Worm (Caenorhabditis elegans): Measurements from ENCODE around the gene bar-1.

The bar-1 gene

DNA sequence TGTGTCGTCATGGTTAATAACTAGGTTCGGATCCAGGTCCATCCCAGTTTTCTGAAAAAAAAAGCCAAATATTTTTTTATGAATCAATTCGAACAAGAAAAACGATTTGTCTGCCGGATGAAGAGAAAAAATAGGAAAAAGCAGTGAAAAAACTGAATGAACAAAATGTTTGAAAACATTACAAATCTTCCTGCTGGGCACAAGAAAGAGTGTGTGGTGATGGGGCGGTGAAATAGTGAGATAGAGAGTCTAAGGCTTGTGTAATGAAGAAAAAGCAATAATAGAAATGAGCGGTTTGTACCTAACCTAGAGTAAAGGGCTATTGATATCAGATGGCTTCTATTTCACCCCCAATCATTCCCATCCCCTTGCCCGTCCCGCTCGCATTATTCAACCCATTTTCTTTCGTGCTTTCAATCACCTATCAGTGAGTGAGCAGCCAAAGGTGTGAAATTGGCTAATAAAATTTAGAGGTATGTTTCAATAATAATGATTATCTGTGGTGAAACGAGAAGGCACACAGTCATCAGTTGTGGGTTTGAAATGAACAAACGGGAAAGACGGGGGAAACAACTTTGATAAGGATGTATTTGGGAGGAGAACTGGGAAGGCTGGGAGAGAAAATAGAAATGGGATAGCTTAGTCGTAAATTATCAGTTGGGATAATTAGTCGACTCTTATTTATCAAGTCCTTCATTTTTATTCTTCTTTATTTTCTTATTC is at the start of gene bar-1:
bar-1 (minus strand) TSS at position 51 of the 723 bp plus-strand sequence.
- no peak for TF ChIP-seq him-1 (tag; optimal IDR thresholded peaks at IDR 0.05)
- TF ChIP-seq W03F9.2 (tag; optimal IDR thresholded peaks at IDR 0.05), result no peak
- TF ChIP-seq dao-5 (tag; optimal IDR thresholded peaks at IDR 0.05), result no peak

DNA sequence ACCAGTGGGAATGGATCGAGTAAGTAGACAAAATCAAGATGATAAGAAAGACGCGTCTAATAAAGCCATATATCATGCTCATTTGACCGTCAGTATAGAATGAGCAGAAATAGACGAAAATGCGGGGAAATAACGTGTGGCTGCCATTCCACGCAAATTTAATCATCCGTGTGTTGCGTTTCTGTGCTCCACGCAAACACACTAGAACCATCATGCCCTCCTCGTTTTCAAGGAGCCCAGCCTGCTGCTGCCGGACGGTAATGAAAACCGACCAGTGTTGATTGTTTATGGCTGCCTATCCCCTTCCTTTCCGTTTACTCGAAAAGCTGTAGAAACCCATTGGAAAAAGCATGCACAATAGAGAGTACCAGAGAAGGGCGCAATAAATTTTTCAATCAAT is 49.8 kb upstream of the bar-1 start:
- no peak for TF ChIP-seq W03F9.2 (tag; optimal IDR thresholded peaks at IDR 0.05)
- TF ChIP-seq dao-5 (tag; optimal IDR thresholded peaks at IDR 0.05), result no peak
- TF ChIP-seq him-1 (tag; optimal IDR thresholded peaks at IDR 0.05), result no peak

DNA sequence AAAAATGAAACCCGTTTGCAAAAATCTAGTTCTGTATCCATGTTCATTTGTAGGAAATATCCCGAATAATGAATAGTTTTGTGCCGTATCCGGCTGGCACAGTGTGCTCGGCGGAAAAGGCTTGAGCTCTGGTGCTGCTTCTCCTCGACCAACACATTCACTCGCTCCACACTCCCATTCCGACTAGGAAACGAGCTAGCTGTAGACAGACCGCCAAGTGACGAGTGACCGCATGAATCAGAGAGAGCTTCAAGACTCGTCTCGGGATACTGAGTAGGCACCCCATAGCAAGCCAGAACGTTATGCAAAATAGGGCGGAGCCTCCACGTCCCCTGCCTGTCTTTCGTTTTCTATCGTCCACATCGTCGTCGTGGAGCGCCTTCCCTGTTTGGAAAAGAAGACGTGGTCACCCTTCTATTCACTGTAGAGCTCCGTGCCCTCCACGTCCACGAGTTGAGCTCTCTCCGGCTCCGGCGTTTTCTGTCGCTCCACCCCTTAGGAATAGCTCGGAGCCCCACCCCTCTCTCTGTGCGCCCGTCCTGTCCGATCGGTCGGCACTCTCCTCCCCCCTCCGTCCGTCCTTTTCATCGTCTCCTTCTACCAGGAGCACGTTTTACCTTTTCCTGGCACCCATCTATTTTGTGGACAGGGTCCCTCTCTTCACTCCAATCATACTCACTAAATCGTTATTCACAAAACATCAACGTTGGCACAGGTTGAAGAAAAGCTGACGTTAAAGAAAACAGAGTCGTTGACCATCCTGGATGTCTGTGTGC is 47.5 kb upstream of the bar-1 start, which contains the start of gene syd-9:
syd-9 (plus strand) TSS at position 394 of the 776 bp plus-strand sequence.
- TF ChIP-seq W03F9.2 (tag; optimal IDR thresholded peaks at IDR 0.05) (no peak), him-1 (tag; optimal IDR thresholded peaks at IDR 0.05) (no peak), dao-5 (tag; optimal IDR thresholded peaks at IDR 0.05) (no peak)

DNA sequence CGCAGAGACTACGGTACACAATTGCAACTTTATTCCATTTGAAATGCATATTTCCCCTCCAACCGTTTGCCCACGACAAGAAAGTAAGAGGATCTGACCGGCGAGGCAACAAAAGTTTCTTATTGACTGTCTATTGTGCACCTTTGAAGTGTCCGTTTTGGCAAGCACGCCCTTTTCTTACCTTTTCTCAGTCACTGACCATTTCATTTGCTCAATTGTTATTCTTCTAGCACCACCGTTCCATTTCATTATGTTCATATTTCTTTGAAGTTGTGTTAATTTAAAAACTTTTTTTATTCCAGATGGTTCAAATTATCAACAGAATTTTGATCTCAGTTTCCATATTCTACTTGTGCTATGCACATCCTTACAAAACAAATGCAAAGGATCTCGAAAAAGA is 41.0 kb upstream of the bar-1 start, which contains the start of gene spp-22:
spp-22 (plus strand) TSS at position 301 of the 400 bp plus-strand sequence.
- TF ChIP-seq W03F9.2 (tag; optimal IDR thresholded peaks at IDR 0.05), result no peak
- no peak for TF ChIP-seq him-1 (tag; optimal IDR thresholded peaks at IDR 0.05)
- no peak for TF ChIP-seq dao-5 (tag; optimal IDR thresholded peaks at IDR 0.05)

DNA sequence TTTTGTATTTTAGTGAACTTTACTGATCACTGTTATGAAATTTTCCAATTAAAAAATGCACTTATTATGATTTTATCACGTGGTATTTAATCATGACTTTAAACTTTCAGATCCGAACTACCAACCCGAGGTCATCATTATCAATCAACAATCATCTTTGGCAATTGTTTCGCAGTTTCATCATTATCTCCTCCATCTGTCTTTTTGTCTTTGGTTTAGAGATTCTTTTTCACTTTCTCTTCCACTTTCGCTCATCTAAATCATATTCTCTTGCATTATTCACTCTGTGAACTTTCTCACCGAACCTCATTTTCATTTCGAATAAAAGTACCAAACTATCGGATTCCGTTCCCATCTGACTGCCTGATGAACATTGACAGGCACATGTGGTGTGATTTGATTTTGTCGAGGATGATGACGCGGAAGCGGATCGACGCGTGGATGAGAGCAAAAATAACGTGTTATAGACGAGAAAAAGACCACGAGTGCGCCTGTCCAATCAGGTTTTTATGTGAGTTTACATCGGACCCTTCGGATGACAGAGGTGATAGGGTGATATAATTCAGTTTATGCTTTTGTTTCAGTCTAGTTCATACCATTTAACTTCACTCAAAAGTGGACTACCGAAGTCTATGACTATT is 40.2 kb upstream of the bar-1 start:
- no peak for TF ChIP-seq him-1 (tag; optimal IDR thresholded peaks at IDR 0.05)
- no peak for TF ChIP-seq dao-5 (tag; optimal IDR thresholded peaks at IDR 0.05)
- TF ChIP-seq W03F9.2 (tag; optimal IDR thresholded peaks at IDR 0.05), result no peak

DNA sequence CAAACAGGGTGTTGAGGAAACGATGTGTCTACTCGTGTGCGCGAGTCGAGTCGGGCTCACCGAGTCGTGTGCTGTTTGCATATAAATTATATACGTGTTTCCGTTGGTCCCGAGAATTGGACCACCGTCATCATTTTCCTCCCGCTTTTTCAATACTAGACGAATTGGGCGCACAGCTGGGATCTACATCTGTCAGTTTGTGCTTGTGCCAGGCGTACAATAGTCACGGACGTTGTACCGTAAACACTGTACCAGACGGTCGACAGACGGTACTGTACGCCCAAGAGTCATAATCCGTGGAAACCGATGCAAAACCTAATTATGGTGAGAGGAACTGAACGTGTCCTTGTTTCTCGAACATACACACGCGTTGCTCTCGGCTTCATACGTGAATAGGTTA is 38.7 kb upstream of the bar-1 start:
- TF ChIP-seq him-1 (tag; optimal IDR thresholded peaks at IDR 0.05) (no peak), W03F9.2 (tag; optimal IDR thresholded peaks at IDR 0.05) (no peak), dao-5 (tag; optimal IDR thresholded peaks at IDR 0.05) (no peak)

DNA sequence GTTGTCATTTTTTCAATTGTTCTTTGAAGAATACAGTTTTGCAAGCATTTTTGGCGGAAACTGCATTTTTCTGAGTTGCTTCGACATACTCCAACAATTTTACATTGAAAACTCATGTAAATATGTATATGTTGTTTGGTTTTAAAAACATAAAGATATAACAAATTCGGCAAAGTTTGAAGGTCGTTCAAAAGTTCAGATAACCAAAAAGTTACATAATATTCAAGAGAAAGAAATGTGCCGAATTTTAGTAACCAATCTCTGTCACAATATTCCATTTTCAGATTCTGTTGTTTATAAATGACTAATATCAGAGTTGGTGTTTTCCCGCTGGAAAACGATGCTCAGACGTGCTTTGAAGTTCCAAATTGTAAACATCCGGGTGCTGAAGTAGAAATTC is 36.0 kb upstream of the bar-1 start, which contains the start of gene ZK867.2:
ZK867.2 (plus strand) TSS at position 301 of the 400 bp plus-strand sequence.
- TF ChIP-seq dao-5 (tag; optimal IDR thresholded peaks at IDR 0.05) (no peak), him-1 (tag; optimal IDR thresholded peaks at IDR 0.05) (no peak), W03F9.2 (tag; optimal IDR thresholded peaks at IDR 0.05) (no peak)

DNA sequence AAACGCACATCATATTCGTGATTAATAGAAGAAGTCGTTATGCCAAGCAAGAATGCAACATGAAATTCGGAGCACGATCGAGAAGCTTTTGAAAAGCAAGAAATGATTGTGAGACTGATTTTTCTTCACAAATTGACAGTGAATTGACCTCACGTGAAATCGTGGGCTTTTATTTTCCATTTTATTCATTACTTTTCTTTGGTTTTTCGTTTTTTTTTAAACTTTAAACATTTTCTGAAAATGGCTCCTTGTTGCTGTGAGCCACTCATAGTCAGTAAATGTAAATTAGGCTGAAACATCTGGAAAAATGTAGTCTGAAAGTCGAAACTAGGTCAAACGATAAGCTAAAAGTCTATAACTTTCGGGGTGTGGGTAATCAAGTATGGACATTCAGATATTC is 34.8 kb upstream of the bar-1 start, which contains the start of gene C55B6.5:
C55B6.5 (minus strand) TSS at position 101 of the 400 bp plus-strand sequence.
- TF ChIP-seq him-1 (tag; optimal IDR thresholded peaks at IDR 0.05) (no peak), dao-5 (tag; optimal IDR thresholded peaks at IDR 0.05) (no peak), W03F9.2 (tag; optimal IDR thresholded peaks at IDR 0.05) (no peak)

DNA sequence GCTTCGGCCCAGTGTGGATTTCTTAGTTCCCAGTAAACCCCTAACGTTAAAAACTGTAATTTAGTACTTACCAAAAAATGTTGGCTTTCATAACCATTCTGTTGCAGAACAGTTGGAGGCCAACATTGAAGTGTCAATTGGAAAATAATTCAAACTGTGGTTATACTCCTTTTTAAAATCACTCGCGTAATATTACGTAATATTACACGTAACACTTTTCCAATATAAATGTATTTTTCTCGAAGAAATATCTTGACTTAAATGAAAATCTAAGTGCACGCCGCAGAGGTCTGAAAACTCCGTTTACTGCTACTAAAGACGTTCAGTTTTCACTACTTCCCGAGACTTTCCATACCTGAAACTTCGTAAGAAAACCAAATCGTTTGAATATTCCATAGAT is 33.8 kb upstream of the bar-1 start:
- no peak for TF ChIP-seq him-1 (tag; optimal IDR thresholded peaks at IDR 0.05)
- no peak for TF ChIP-seq W03F9.2 (tag; optimal IDR thresholded peaks at IDR 0.05)
- TF ChIP-seq dao-5 (tag; optimal IDR thresholded peaks at IDR 0.05), result no peak

DNA sequence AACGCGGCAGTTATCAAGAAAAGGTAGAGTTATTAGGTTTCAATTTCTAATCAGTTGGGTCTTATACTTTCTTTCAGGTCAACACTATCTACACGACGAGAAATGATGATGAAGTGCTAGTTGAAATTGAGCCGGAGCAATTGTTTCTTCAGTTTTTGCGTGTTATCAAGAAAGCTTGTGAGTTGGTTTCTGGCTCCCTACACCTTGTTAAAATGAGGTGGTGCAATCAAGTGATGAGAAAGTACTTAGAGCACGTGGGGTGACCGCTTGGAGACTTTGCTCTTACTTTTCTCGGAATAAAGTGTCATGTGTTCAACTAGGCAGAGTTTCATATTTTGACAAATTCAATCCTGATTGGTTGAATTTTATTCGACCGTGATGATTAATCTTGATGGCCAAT is 30.1 kb upstream of the bar-1 start:
- TF ChIP-seq dao-5 (tag; optimal IDR thresholded peaks at IDR 0.05) (no peak), him-1 (tag; optimal IDR thresholded peaks at IDR 0.05) (no peak), W03F9.2 (tag; optimal IDR thresholded peaks at IDR 0.05) (no peak)

DNA sequence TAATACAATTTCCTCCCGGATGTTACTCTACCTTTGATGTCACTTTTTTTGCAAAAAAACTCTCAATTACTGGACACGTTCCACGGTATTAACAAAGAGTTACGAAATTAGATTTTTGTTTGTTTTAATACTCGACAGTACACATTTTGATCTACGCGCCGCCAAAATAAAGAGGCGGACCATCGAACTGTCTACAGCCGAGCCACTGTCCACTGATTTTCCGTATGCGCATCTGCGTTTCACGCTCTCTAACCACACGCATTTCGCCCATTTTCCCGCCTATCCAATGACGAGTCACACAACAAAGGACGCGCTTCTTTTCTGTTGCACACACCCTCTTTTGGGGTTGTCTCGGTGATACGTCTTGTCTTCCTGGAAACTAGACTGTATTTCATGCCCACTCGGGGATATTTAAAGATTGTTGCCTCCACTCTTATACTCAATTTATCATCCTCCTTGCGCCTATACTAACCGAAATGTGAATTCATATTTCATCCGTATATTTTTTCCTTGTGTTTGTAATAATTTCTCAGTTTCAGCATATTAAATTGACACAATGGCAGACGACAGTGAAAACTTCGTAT is 29.5 kb upstream of the bar-1 start, which contains the start of gene C55B6.1:
C55B6.1 (plus strand) TSS at position 534 of the 584 bp plus-strand sequence.
- TF ChIP-seq dao-5 (tag; optimal IDR thresholded peaks at IDR 0.05) (no peak), him-1 (tag; optimal IDR thresholded peaks at IDR 0.05) (no peak), W03F9.2 (tag; optimal IDR thresholded peaks at IDR 0.05) (no peak)

DNA sequence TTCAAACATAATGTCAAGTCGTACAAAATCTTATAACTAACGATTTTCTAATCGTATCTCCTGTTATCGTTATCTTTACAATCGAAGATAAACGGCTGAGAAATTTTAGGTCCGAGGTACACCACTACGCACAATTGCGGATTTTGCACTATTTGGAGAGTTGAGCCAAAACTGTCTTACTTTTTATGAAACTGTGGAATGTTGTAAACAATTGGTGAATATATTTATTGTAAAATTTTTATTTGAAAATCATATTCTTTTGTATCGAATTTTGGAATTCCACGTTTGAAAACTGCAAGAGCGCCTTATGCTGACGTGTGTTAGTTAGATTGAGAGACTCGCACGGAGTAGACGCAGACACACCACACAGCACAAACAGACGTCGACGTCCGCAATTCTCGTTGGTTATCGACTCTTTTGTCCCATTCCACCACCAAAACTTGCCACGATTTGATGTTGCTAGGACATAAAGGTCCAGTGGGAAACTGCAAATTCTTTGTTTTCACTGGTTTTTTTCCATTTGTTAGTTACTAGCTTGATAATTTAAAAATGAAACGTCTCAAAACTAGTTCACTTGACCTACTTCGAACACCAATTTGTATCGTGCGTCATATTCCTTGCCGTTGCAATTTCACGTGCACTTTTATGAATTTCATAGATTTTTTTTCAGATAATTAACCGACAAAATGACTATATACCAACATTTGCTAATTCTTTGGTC is 23.6 kb upstream of the bar-1 start, which contains the start of gene dnj-7:
dnj-7 (plus strand) TSS at position 671 of the 721 bp plus-strand sequence.
- TF ChIP-seq him-1 (tag; optimal IDR thresholded peaks at IDR 0.05) (no peak), dao-5 (tag; optimal IDR thresholded peaks at IDR 0.05) (no peak), W03F9.2 (tag; optimal IDR thresholded peaks at IDR 0.05) (peak; percentile 17)
